Worm (Caenorhabditis elegans): ENCODE measurements around the gene col-161.
A peak's percentile ranks its signal among the peaks of the same experiment; 100 is the strongest.

Gene col-161

DNA sequence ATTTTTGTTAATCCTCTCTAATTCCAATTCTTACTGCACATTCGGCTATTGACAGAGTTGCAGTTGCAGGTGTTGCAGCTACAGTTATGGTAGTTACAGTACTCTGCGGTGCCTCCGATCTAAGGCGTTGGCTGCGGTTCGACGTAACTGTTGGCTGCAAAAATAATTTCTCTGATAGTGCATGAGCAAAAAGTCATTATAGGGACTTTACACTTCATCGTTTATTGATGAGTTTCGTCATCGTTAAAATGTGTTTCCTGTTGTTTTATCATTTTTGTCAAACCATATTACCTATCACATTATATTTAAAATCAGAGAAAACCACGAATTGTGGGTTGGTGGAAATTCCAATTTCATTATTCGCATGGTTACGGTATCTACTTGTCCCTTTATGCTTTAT is 43.2 kb downstream of the col-161 start:
- TF ChIP-seq dpl-1 (GFP tag; optimal IDR thresholded peaks at IDR 0.05) (no peak), pbrm-1 (GFP tag; IDR thresholded peaks at IDR 0.05) (no peak), F33H1.4 (GFP tag; IDR thresholded peaks at IDR 0.05) (no peak), cebp-1 (GFP tag; IDR thresholded peaks at IDR 0.05) (no peak), cebp-1 (tag; optimal IDR thresholded peaks at IDR 0.05) (peak; percentile 18), tbp1 (GFP tag; optimal IDR thresholded peaks at IDR 0.05) (no peak), snpc-1.1 (tag; optimal IDR thresholded peaks at IDR 0.05; ENCODE audit: insufficient read depth) (no peak), unc-130 (GFP tag; optimal IDR thresholded peaks at IDR 0.05) (no peak), nfyb-1 (GFP tag; IDR thresholded peaks at IDR 0.05) (0 out of 2 replicates have a peak, but pooled peaks have one; percentile 37), nhr-80 (tag; optimal IDR thresholded peaks at IDR 0.05) (peak; percentile 56)

DNA sequence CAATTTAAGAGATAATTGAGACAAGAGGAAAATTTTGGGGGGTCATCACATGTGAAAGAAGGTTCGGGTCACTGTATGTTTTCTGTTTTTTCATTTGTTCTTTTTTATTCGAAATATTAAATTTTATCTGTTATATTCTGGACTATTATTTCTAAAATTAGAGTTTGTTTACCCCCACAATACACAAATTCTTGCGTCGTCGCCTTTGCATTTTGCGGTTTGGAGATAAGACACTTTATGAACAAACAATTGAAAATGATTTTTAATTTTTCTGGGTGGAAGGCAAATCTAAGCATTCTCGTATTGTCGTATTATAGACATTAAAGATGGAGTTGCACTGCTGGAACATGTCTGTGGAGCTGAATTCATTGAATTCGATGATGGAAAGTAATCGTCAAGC is 44.5 kb downstream of the col-161 start:
- no peak for TF ChIP-seq ccch-3 (GFP tag; optimal IDR thresholded peaks at IDR 0.05)
- no peak for TF ChIP-seq F22D6.2 (tag; optimal IDR thresholded peaks at IDR 0.05)
- no peak for TF ChIP-seq repo-1 (tag; optimal IDR thresholded peaks at IDR 0.05)
- TF ChIP-seq sptf-2 (GFP tag; optimal IDR thresholded peaks at IDR 0.05): no peak
- TF ChIP-seq egl-18 (GFP tag; IDR thresholded peaks at IDR 0.05): no peak
- TF ChIP-seq B0019.2 (GFP tag; conservative IDR thresholded peaks at IDR 0.05): no peak
- no peak for TF ChIP-seq F39B2.1 (GFP tag; IDR thresholded peaks at IDR 0.05)
- TF ChIP-seq Y53G8AR.9 (GFP tag; conservative IDR thresholded peaks at IDR 0.05): no peak
- TF ChIP-seq Y95B8A.8 (GFP tag; IDR thresholded peaks at IDR 0.05): no peak
- TF ChIP-seq hlh-26 (GFP tag; conservative IDR thresholded peaks at IDR 0.05): no peak
- no peak for TF ChIP-seq ekl-4 (GFP tag; IDR thresholded peaks at IDR 0.05)
- TF ChIP-seq aptf-3 (GFP tag; IDR thresholded peaks at IDR 0.05): no peak

DNA sequence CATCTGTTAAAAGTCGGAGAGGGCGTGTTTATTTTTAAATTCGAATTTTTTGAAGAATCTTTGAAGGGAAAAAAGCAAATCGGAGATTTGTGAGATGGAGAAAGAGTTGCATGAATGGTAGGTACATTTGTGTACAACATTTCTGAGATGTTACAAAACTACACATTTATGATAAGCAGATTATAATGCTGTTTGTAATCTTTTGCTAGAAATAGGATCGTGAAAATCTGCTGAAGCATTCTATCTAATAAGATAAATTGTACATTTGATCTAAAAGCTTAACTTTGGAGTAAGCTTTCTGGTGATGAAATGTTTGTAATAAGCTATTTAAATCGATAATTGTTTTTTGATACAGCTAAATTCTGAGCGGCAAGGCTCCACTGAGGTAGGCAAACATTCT is 45.5 kb downstream of the col-161 start:
- TF ChIP-seq B0019.2 (GFP tag; conservative IDR thresholded peaks at IDR 0.05) (no peak), hmg-1.2 (GFP tag; IDR thresholded peaks at IDR 0.05) (no peak)

DNA sequence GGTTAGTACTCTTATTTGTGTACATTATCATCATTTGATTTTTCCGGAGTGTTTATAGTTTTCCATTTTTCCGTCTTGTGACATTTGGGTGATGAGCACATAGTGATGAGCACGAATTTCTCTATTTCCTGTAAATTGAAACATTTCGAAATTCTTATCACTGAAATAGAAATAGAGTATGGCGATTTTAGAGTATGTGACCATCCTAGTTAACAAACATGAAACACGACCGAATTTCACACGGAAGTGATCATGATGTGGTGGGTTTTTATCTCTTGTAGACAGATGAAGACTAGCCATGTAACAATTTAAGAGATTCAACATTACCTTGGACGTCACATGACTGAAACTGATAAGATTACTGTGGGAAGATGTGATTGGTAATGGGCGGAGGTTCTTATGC is 48.6 kb downstream of the col-161 start:
- TF ChIP-seq egl-44 (GFP tag; IDR thresholded peaks at IDR 0.05): 0 out of 2 replicates have a peak, but pooled peaks have one; percentile 26
- peak; percentile 51; the same call in 1 of the 2 replicates for TF ChIP-seq nfyb-1 (GFP tag; IDR thresholded peaks at IDR 0.05)
- TF ChIP-seq tbp1 (GFP tag; optimal IDR thresholded peaks at IDR 0.05): peak; percentile 20
- TF ChIP-seq lin-40 (tag; optimal IDR thresholded peaks at IDR 0.05): peak; percentile 29
- peak; percentile 76; the same call in 1 of the 2 replicates for TF ChIP-seq cebp-1 (GFP tag; IDR thresholded peaks at IDR 0.05)
- peak; percentile 86 for TF ChIP-seq cebp-1 (tag; optimal IDR thresholded peaks at IDR 0.05)
- no peak for TF ChIP-seq fkh-3 (tag; optimal IDR thresholded peaks at IDR 0.05)
- peak; percentile 23 for TF ChIP-seq ztf-22 (GFP tag; optimal IDR thresholded peaks at IDR 0.05)
- TF ChIP-seq ztf-18 (tag; optimal IDR thresholded peaks at IDR 0.05): no peak
- TF ChIP-seq bed-1 (GFP tag; IDR thresholded peaks at IDR 0.05): no peak
- TF ChIP-seq Y56A3A.18 (GFP tag; IDR thresholded peaks at IDR 0.05): no peak
- peak in 1 of 2 experiments; percentile 41 for TF ChIP-seq let-607 (tag; optimal IDR thresholded peaks at IDR 0.05)
- peak; percentile 82 for TF ChIP-seq pha-4 (tag; optimal IDR thresholded peaks at IDR 0.05)
- TF ChIP-seq ceh-40 (GFP tag; IDR thresholded peaks at IDR 0.05): no peak
- peak; percentile 87 for TF ChIP-seq nhr-80 (tag; optimal IDR thresholded peaks at IDR 0.05)
- TF ChIP-seq B0336.3 (GFP tag; IDR thresholded peaks at IDR 0.05): 0 out of 2 replicates have a peak, but pooled peaks have one; percentile 38
- TF ChIP-seq egrh-3 (GFP tag; IDR thresholded peaks at IDR 0.05): no peak
- TF ChIP-seq him-1 (tag; optimal IDR thresholded peaks at IDR 0.05): no peak
- TF ChIP-seq ets-4 (GFP tag; optimal IDR thresholded peaks at IDR 0.05): peak; percentile 63
- TF ChIP-seq atf-7 (tag; optimal IDR thresholded peaks at IDR 0.05): peak; percentile 74
- TF ChIP-seq nhr-90 (tag; optimal IDR thresholded peaks at IDR 0.05): peak; percentile 25
- TF ChIP-seq rpc-1 (optimal IDR thresholded peaks at IDR 0.05): no peak
- TF ChIP-seq rpc-1 (tag; optimal IDR thresholded peaks at IDR 0.05): no peak
